Worm (Caenorhabditis elegans): ENCODE results near the gene her-1.

- TF ChIP-seq aly-1 (tag; optimal IDR thresholded peaks at IDR 0.05), result no peak
- no peak for TF ChIP-seq ceh-36 (tag; optimal IDR thresholded peaks at IDR 0.05)
- TF ChIP-seq hmbx-1 (tag; optimal IDR thresholded peaks at IDR 0.05), result no peak
- no peak for TF ChIP-seq ama-1 (optimal IDR thresholded peaks at IDR 0.05)
- TF ChIP-seq flt-1 (GFP tag; IDR thresholded peaks at IDR 0.05), result no peak
- TF ChIP-seq pes-1 (GFP tag; IDR thresholded peaks at IDR 0.05), result no peak
- no peak for TF ChIP-seq hmg-4 (GFP tag; optimal IDR thresholded peaks at IDR 0.05)
- TF ChIP-seq tbx-11 (GFP tag; IDR thresholded peaks at IDR 0.05), result no peak
- TF ChIP-seq sea-1 (GFP tag; conservative IDR thresholded peaks at IDR 0.05), result no peak
These were observed 2.4 kb downstream of the her-1 start for ce11 chrV:9699216-9699615.

Measured in whole organism, early embryonic.